Fruit fly (Drosophila melanogaster) whole organism, embryonic: ENCODE results near the gene CG43993.

Experiments
- Bteb2 ChIP-seq: fragments of 200-800 bp; sonication (Bioruptor generic); optimal IDR thresholded peaks from 2 replicates; lab custom pipeline; 2016; ENCODE audit warnings: missing biosample characterization, missing genetic modification characterization
- CG1024 ChIP-seq: fragments of 200-800 bp; sonication (Bioruptor generic); IDR thresholded peaks from 2 replicates; pipeline ENCODE4 v1.3.6; 2022; ENCODE audit warnings: missing biosample characterization, missing genetic modification characterization
- CG11085 ChIP-seq: fragments of 200-800 bp; sonication (Bioruptor generic); IDR thresholded peaks from 2 replicates; pipeline ENCODE4 v1.3.6; 2022; ENCODE audit warnings: missing biosample characterization, missing genetic modification characterization
- CG11247 ChIP-seq: fragments of 200-800 bp; sonication (Bioruptor generic); IDR thresholded peaks from 2 replicates; pipeline ENCODE4 v1.3.6; 2022; ENCODE audit warnings: missing biosample characterization, missing genetic modification characterization
- CG11695 ChIP-seq: fragments of 200-800 bp; sonication (Bioruptor generic); IDR thresholded peaks from 3 replicates; pipeline ENCODE4 v1.3.6; 2022; ENCODE audit warnings: missing biosample characterization, missing genetic modification characterization
- CG12155 ChIP-seq: fragments of 200-800 bp; sonication (Bioruptor generic); optimal IDR thresholded peaks from 3 replicates; lab custom pipeline; 2016; ENCODE audit warnings: missing biosample characterization, missing genetic modification characterization
- CG13424 ChIP-seq: fragments of 200-800 bp; sonication (Bioruptor generic); optimal IDR thresholded peaks from 2 replicates; lab custom pipeline; 2019; ENCODE audit warnings: missing biosample characterization, mild to moderate bottlenecking, missing genetic modification characterization, moderate library complexity
- CG14050 ChIP-seq: fragments of 200-800 bp; sonication (Bioruptor generic); IDR thresholded peaks from 3 replicates; pipeline ENCODE4 v1.3.6; 2022; ENCODE audit warnings: missing biosample characterization, missing genetic modification characterization
- CG14710 ChIP-seq: fragments of 200-800 bp; sonication (Bioruptor generic); optimal IDR thresholded peaks from 3 replicates; lab custom pipeline; 2019; ENCODE audit warnings: missing biosample characterization, mild to moderate bottlenecking, missing genetic modification characterization, moderate library complexity
- CG15479 ChIP-seq: fragments of 200-800 bp; sonication (Bioruptor generic); optimal IDR thresholded peaks from 3 replicates; lab custom pipeline; 2019; ENCODE audit warnings: missing biosample characterization, mild to moderate bottlenecking, missing genetic modification characterization, moderate library complexity
- CG16779 ChIP-seq: fragments of 200-800 bp; sonication (Bioruptor generic); IDR thresholded peaks from 2 replicates; pipeline ENCODE4 v1.3.6; 2022; ENCODE audit warnings: missing biosample characterization, missing genetic modification characterization
- CG2116 ChIP-seq: fragments of 200-800 bp; sonication (Bioruptor generic); optimal IDR thresholded peaks from 3 replicates; lab custom pipeline; 2018; ENCODE audit warnings: missing biosample characterization, mild to moderate bottlenecking, missing genetic modification characterization
- CG2199 ChIP-seq: fragments of 200-800 bp; sonication (Bioruptor generic); IDR thresholded peaks from 3 replicates; pipeline ENCODE4 v1.3.6; 2022; ENCODE audit warnings: missing biosample characterization, missing genetic modification characterization
- CG30431 ChIP-seq: fragments of 200-800 bp; sonication (Bioruptor generic); optimal IDR thresholded peaks from 2 replicates; lab custom pipeline; 2017; ENCODE audit warnings: missing biosample characterization, missing genetic modification characterization
- CG31441 ChIP-seq: fragments of 200-800 bp; sonication (Bioruptor generic); IDR thresholded peaks from 2 replicates; pipeline ENCODE4 v1.3.6; 2022; ENCODE audit warnings: missing biosample characterization, missing genetic modification characterization
- CG6791 ChIP-seq: fragments of 200-800 bp; sonication (Bioruptor generic); IDR thresholded peaks from 3 replicates; pipeline ENCODE4 v1.3.6; 2022; ENCODE audit warnings: missing biosample characterization, missing genetic modification characterization; ENCODE audit not compliant: partially characterized antibody
- CG8359 ChIP-seq: fragments of 200-800 bp; sonication (Bioruptor generic); optimal IDR thresholded peaks from 2 replicates; lab custom pipeline; 2017; ENCODE audit warnings: missing biosample characterization, mild to moderate bottlenecking, missing genetic modification characterization, borderline replicate concordance
- CoRest ChIP-seq: fragments of 200-800 bp; sonication (Bioruptor generic); optimal IDR thresholded peaks from 3 replicates; lab custom pipeline; 2018; ENCODE audit warnings: missing biosample characterization, mild to moderate bottlenecking, missing genetic modification characterization, moderate library complexity
- CrebB ChIP-seq: fragments of 200-800 bp; sonication (Bioruptor generic); optimal IDR thresholded peaks from 3 replicates; lab custom pipeline; 2018; ENCODE audit warnings: missing biosample characterization, mild to moderate bottlenecking, missing genetic modification characterization
- D19A ChIP-seq: fragments of 200-800 bp; optimal IDR thresholded peaks from 3 replicates; lab custom pipeline; 2019; ENCODE audit warnings: missing biosample characterization, mild to moderate bottlenecking, missing genetic modification characterization, moderate library complexity
- Drgx ChIP-seq: fragments of 200-800 bp; sonication (Bioruptor generic); IDR thresholded peaks from 2 replicates; pipeline ENCODE4 v1.3.6; 2022; ENCODE audit warnings: missing biosample characterization, missing genetic modification characterization
- GATAe ChIP-seq: fragments of 200-800 bp; sonication (Bioruptor generic); conservative IDR thresholded peaks from 2 replicates; pipeline ENCODE4 v1.3.6; 2022; ENCODE audit warnings: missing biosample characterization, missing genetic modification characterization
- H15 ChIP-seq: fragments of 200-800 bp; sonication (Bioruptor generic); IDR thresholded peaks from 3 replicates; pipeline ENCODE4 v1.3.6; 2022; ENCODE audit warnings: missing biosample characterization, missing genetic modification characterization
- HmgD ChIP-seq: fragments of 200-800 bp; sonication (Bioruptor generic); optimal IDR thresholded peaks from 3 replicates; lab custom pipeline; 2016; ENCODE audit warnings: missing biosample characterization, missing genetic modification characterization
- Hr51 ChIP-seq, 2 experiments: fragments of 200-800 bp; sonication (Bioruptor generic); optimal IDR thresholded peaks; 2 replicates in 1 of 2; 3 replicates in 1 of 2; lab custom pipeline; 2016 to 2018; ENCODE audit warnings: missing biosample characterization in 2 of 2, missing genetic modification characterization in 2 of 2, mild to moderate bottlenecking in 1 of 2, moderate library complexity in 1 of 2
- Ptx1 ChIP-seq: fragments of 200-800 bp; sonication (Bioruptor generic); IDR thresholded peaks from 2 replicates; pipeline ENCODE4 v1.3.6; 2022; ENCODE audit warnings: missing biosample characterization, missing genetic modification characterization
- Side ChIP-seq: fragments of 200-800 bp; sonication (Bioruptor generic); optimal IDR thresholded peaks from 2 replicates; lab custom pipeline; 2016; ENCODE audit warnings: missing biosample characterization, missing genetic modification characterization
- Sox100B ChIP-seq: fragments of 200-800 bp; sonication (Bioruptor generic); optimal IDR thresholded peaks from 3 replicates; lab custom pipeline; 2018; ENCODE audit warnings: missing biosample characterization, mild to moderate bottlenecking, missing genetic modification characterization
- Sox102F ChIP-seq: fragments of 200-800 bp; sonication (Bioruptor generic); optimal IDR thresholded peaks from 2 replicates; lab custom pipeline; 2018; ENCODE audit warnings: missing biosample characterization, mild to moderate bottlenecking, missing genetic modification characterization, moderate library complexity
- Stat92E ChIP-seq, 3 experiments: fragments of >200 bp in 2 of 3; fragments of 200-800 bp in 1 of 3; sonication (Bioruptor generic) in 1 of 3; optimal IDR thresholded peaks; 2 replicates each; lab custom pipeline; 2017 to 2019; ENCODE audit warnings: missing biosample characterization in 3 of 3, missing genetic modification characterization in 3 of 3, mild to moderate bottlenecking in 1 of 3, moderate library complexity in 1 of 3
- amos ChIP-seq: fragments of 200-800 bp; sonication (Bioruptor generic); IDR thresholded peaks from 2 replicates; pipeline ENCODE4 v1.3.6; 2022; ENCODE audit warnings: missing biosample characterization, missing genetic modification characterization; ENCODE audit not compliant: partially characterized antibody
- ara ChIP-seq: fragments of 200-800 bp; sonication (Bioruptor generic); IDR thresholded peaks from 2 replicates; pipeline ENCODE4 v1.3.6; 2022; ENCODE audit warnings: missing biosample characterization, missing genetic modification characterization
- cad ChIP-seq: fragments of >200 bp; optimal IDR thresholded peaks from 2 replicates; lab custom pipeline; 2017; ENCODE audit warnings: missing biosample characterization, missing genetic modification characterization
- caup ChIP-seq: fragments of 200-800 bp; sonication (Bioruptor generic); optimal IDR thresholded peaks from 3 replicates; lab custom pipeline; 2017; ENCODE audit warnings: missing biosample characterization, mild to moderate bottlenecking, missing genetic modification characterization, moderate library complexity; ENCODE audit not compliant: severe bottlenecking
- cg ChIP-seq: fragments of 200-800 bp; sonication (Bioruptor generic); optimal IDR thresholded peaks from 3 replicates; lab custom pipeline; 2019; ENCODE audit warnings: missing biosample characterization, mild to moderate bottlenecking, missing genetic modification characterization, moderate library complexity
- chm ChIP-seq: fragments of 200-800 bp; sonication (Bioruptor generic); IDR thresholded peaks from 2 replicates; pipeline ENCODE4 v1.3.6; 2022; ENCODE audit warnings: missing biosample characterization, missing genetic modification characterization
- crp ChIP-seq, 2 experiments: fragments of 200-800 bp; sonication (Bioruptor generic); optimal IDR thresholded peaks; 2 replicates in 1 of 2; 3 replicates in 1 of 2; lab custom pipeline; 2017; ENCODE audit warnings: missing biosample characterization in 2 of 2, missing genetic modification characterization in 2 of 2, mild to moderate bottlenecking in 1 of 2, moderate library complexity in 1 of 2
- ems ChIP-seq: fragments of 200-800 bp; sonication (Bioruptor generic); optimal IDR thresholded peaks from 3 replicates; lab custom pipeline; 2016; ENCODE audit warnings: missing biosample characterization, missing genetic modification characterization
- esg ChIP-seq: fragments of 200-800 bp; sonication (Bioruptor generic); conservative IDR thresholded peaks from 2 replicates; pipeline ENCODE4 v1.3.6; 2022; ENCODE audit warnings: missing biosample characterization, missing genetic modification characterization
- eyg ChIP-seq: fragments of 200-800 bp; sonication (Bioruptor generic); optimal IDR thresholded peaks from 3 replicates; lab custom pipeline; 2016; ENCODE audit warnings: missing biosample characterization, missing genetic modification characterization
- gsb ChIP-seq: fragments of 200-800 bp; sonication (Bioruptor generic); IDR thresholded peaks from 2 replicates; pipeline ENCODE4 v1.3.6; 2022; ENCODE audit warnings: missing biosample characterization, missing genetic modification characterization
- h ChIP-seq: fragments of >200 bp; optimal IDR thresholded peaks from 2 replicates; lab custom pipeline; 2017
- jing ChIP-seq: fragments of 200-800 bp; sonication (Bioruptor generic); optimal IDR thresholded peaks from 2 replicates; lab custom pipeline; 2018; ENCODE audit warnings: missing biosample characterization, mild to moderate bottlenecking, missing genetic modification characterization
- mld ChIP-seq: fragments of 200-800 bp; sonication (Bioruptor generic); IDR thresholded peaks from 3 replicates; pipeline ENCODE4 v1.3.6; 2022; ENCODE audit warnings: missing biosample characterization, missing genetic modification characterization; ENCODE audit not compliant: partially characterized antibody
- phol ChIP-seq: fragments of 200-800 bp; sonication (Bioruptor generic); optimal IDR thresholded peaks from 3 replicates; lab custom pipeline; 2018; ENCODE audit warnings: missing biosample characterization, mild to moderate bottlenecking, missing genetic modification characterization, moderate library complexity
- sens ChIP-seq: fragments of 200-800 bp; sonication (Bioruptor generic); peaks from one replicate; lab custom pipeline; 2016; ENCODE audit warnings: missing biosample characterization, missing genetic modification characterization
- vvl ChIP-seq: fragments of 200-800 bp; sonication (Bioruptor generic); IDR thresholded peaks from 2 replicates; pipeline ENCODE4 v1.3.6; 2022; ENCODE audit warnings: missing biosample characterization, missing genetic modification characterization
- zfh1 ChIP-seq: fragments of 200-800 bp; sonication (Bioruptor generic); IDR thresholded peaks from 3 replicates; pipeline ENCODE4 v1.3.6; 2022; ENCODE audit warnings: missing biosample characterization, missing genetic modification characterization

The CG43993 gene

DNA sequence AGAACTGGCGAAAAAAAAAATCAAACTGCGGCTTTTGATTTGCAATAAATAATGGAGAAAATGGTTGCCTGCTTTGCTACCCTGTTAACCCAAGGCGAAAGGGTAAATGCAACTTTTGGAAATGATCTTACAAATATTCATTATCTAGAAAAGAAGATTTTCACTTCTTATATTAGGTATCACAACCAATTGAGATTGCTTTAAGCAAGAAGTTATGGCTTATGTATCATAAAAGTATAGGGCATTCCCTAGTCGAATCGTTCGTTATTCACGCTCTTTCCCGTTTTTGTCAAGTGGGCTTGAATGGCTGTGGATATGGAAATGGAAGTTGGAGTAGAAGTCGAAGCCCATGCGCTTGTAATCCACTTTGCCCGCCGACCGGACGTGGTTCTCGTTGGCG lies 1.8 kb upstream of the CG43993 start (continued):
- TF ChIP-seq CrebB (no peak), CG11085 (no peak), GATAe (no peak), Bteb2 (GFP tag; lab: Kevin White, UChicago) (no peak), Hr51 (GFP tag; optimal IDR thresholded peaks at IDR 0.05; lab: Kevin White, UChicago) (peak in 1 of 2 experiments; percentile 3), CG2116 (GFP tag; lab: Kevin White, UChicago) (no peak), CG8359 (GFP tag; lab: Kevin White, UChicago) (no peak), amos (GFP tag; lab: Robert Waterston, UW) (no peak), CG2199 (0 out of 3 replicates have a peak, but pooled peaks have one; percentile 25), Sox102F (GFP tag; lab: Kevin White, UChicago) (peak; percentile 25), CG16779 (GFP tag; lab: Robert Waterston, UW) (no peak), ara (GFP tag; lab: Robert Waterston, UW) (0 out of 2 replicates have a peak, but pooled peaks have one; percentile 6), ems (GFP tag; lab: Kevin White, UChicago) (no peak), esg (no peak), Stat92E (GFP tag; optimal IDR thresholded peaks at IDR 0.05; lab: Kevin White, UChicago) (no peak), gsb (GFP tag; lab: Robert Waterston, UW) (no peak), phol (tag; lab: Kevin White, UChicago) (peak; percentile 32), sens (GFP tag; lab: Kevin White, UChicago) (peak; percentile 60), CG11695 (0 out of 3 replicates have a peak, but pooled peaks have one; percentile 32), crp (GFP tag; optimal IDR thresholded peaks at IDR 0.05; lab: Kevin White, UChicago) (no peak), eyg (GFP tag; lab: Kevin White, UChicago) (no peak), Sox100B (GFP tag; lab: Kevin White, UChicago) (no peak), CG14050 (GFP tag; lab: Robert Waterston, UW) (no peak), chm (GFP tag; lab: Robert Waterston, UW) (no peak), CG6791 (GFP tag; lab: Robert Waterston, UW) (no peak), Drgx (peak; percentile 56), CG11247 (GFP tag; lab: Robert Waterston, UW) (no peak), caup (GFP tag; lab: Kevin White, UChicago) (no peak), CG30431 (no peak), CG1024 (GFP tag; lab: Robert Waterston, UW) (no peak), cg (GFP tag; lab: Kevin White, UChicago) (no peak), CG15479 (GFP tag; lab: Kevin White, UChicago) (no peak), CoRest (tag; lab: Kevin White, UChicago) (no peak), CG14710 (peak; percentile 6), H15 (GFP tag; lab: Robert Waterston, UW) (no peak), HmgD (no peak), CG31441 (0 out of 2 replicates have a peak, but pooled peaks have one; percentile 8), Side (no peak), cad (GFP tag; lab: Kevin White, UChicago) (no peak), CG12155 (GFP tag; lab: Kevin White, UChicago) (no peak), Ptx1 (GFP tag; lab: Robert Waterston, UW) (no peak), h (lab: Kevin White, UChicago) (no peak), jing (GFP tag; lab: Kevin White, UChicago) (no peak), zfh1 (GFP tag; lab: Robert Waterston, UW) (no peak), vvl (GFP tag; lab: Robert Waterston, UW) (no peak), D19A (tag; lab: Kevin White, UChicago) (peak; percentile 19), CG13424 (no peak), mld (GFP tag; lab: Robert Waterston, UW) (no peak)
- TF ChIP-seq, all 482 proteins: peak for 35
